Fruit fly (Drosophila melanogaster): ENCODE data around the gene Doc1.
A peak's percentile ranks its signal among the peaks of the same experiment; 100 is the strongest.

Gene Doc1

dm6 chr3L:9057429-9058088 is 16.4 kb downstream of the Doc1 start (continued):
- peak; percentile 86 for TF ChIP-seq Ets21C (GFP tag; optimal IDR thresholded peaks at IDR 0.05)
- TF ChIP-seq CG8632 (GFP tag; optimal IDR thresholded peaks at IDR 0.05): peak; percentile 97
- peak; percentile 98 for TF ChIP-seq ss (GFP tag; optimal IDR thresholded peaks at IDR 0.05)
- peak; percentile 98 for TF ChIP-seq svp (GFP tag)
- peak; percentile 95 for TF ChIP-seq CG6808 (GFP tag; optimal IDR thresholded peaks at IDR 0.05)
- TF ChIP-seq Hr38 (GFP tag; optimal IDR thresholded peaks at IDR 0.05): no peak
- TF ChIP-seq Eip75B (GFP tag; optimal IDR thresholded peaks at IDR 0.05): peak; percentile 97
- peak; percentile 97 for TF ChIP-seq CG6792 (GFP tag; optimal IDR thresholded peaks at IDR 0.05)
- TF ChIP-seq acj6 (GFP tag; optimal IDR thresholded peaks at IDR 0.05): peak; percentile 98
- peak; percentile 97 for TF ChIP-seq spab (GFP tag; optimal IDR thresholded peaks at IDR 0.05)
- peak; percentile 99 for TF ChIP-seq Blimp-1 (GFP tag; optimal IDR thresholded peaks at IDR 0.05)
- peak; percentile 96 for TF ChIP-seq Gug (GFP tag; IDR thresholded peaks at IDR 0.05)
- peak; percentile 99 for TF ChIP-seq CG3032 (tag; optimal IDR thresholded peaks at IDR 0.05)
- peak; percentile 95 for TF ChIP-seq pdm3 (GFP tag; optimal IDR thresholded peaks at IDR 0.05)
- peak; percentile 87 to 96 for TF ChIP-seq salr (GFP tag; optimal IDR thresholded peaks at IDR 0.05)
- peak; percentile 93 for TF ChIP-seq CG6854 (GFP tag; optimal IDR thresholded peaks at IDR 0.05)
- peak; percentile 98 for TF ChIP-seq esn (GFP tag; optimal IDR thresholded peaks at IDR 0.05)
- peak; percentile 99 for TF ChIP-seq CG10631 (GFP tag; optimal IDR thresholded peaks at IDR 0.05)
- peak; percentile 72 for TF ChIP-seq fkh (GFP tag; optimal IDR thresholded peaks at IDR 0.05)
- TF ChIP-seq CG31627 (GFP tag; optimal IDR thresholded peaks at IDR 0.05): peak; percentile 91
- TF ChIP-seq net (GFP tag; optimal IDR thresholded peaks at IDR 0.05): peak; percentile 95
- peak; percentile 94 for TF ChIP-seq dac (GFP tag; optimal IDR thresholded peaks at IDR 0.05)
- TF ChIP-seq CG3919 (GFP tag; optimal IDR thresholded peaks at IDR 0.05): peak; percentile 98
- peak; percentile 95 for TF ChIP-seq Smox (GFP tag; optimal IDR thresholded peaks at IDR 0.05)
- TF ChIP-seq CG8319 (GFP tag; optimal IDR thresholded peaks at IDR 0.05): peak; percentile 94
- TF ChIP-seq achi (GFP tag; optimal IDR thresholded peaks at IDR 0.05): peak; percentile 97
- peak; percentile 98 for TF ChIP-seq Ets96B (tag; optimal IDR thresholded peaks at IDR 0.05)
- TF ChIP-seq Lpt (GFP tag; optimal IDR thresholded peaks at IDR 0.05): peak; percentile 96
- TF ChIP-seq Met (GFP tag; optimal IDR thresholded peaks at IDR 0.05): peak; percentile 96
- TF ChIP-seq CG16779 (tag; optimal IDR thresholded peaks at IDR 0.05): peak; percentile 95
- TF ChIP-seq eg (GFP tag; IDR thresholded peaks at IDR 0.05): peak; percentile 97
- peak; percentile 92 for TF ChIP-seq CG11902 (GFP tag; optimal IDR thresholded peaks at IDR 0.05)
- peak; percentile 95 for TF ChIP-seq CG7368 (GFP tag; optimal IDR thresholded peaks at IDR 0.05)
- TF ChIP-seq CG10669 (GFP tag; optimal IDR thresholded peaks at IDR 0.05): peak; percentile 97

DNA sequence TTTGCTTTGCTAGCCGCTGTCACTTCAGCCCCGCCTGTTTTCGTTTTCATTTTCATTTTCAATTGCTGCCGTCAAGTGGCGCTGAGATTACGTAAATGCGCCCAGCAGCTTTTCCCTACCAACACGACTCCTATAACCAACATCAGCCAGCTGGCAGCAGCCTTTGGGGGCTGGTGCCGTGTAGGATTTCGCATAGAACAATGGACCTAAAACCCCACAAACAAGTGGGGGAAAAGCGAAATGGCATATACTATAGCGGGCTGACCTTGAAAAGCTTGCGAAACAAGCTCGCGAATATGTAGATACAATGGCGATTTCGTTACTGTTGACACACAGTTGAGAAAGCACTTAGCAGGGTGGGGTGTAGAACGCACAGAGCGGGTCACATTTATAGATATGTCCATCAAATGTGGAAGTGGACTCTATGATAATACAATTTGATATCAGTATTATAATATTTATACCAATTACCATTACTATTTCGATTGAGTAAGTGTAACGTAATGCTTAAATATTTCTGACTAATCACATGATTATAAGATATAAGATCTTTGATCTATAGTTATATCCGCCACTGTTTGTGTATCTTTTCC is 18.5 kb downstream of the Doc1 start:
- TF ChIP-seq acj6 (GFP tag; optimal IDR thresholded peaks at IDR 0.05) (peak; percentile 24), CG6792 (GFP tag; optimal IDR thresholded peaks at IDR 0.05) (no peak), CG10669 (GFP tag; optimal IDR thresholded peaks at IDR 0.05) (no peak), CG6808 (GFP tag; optimal IDR thresholded peaks at IDR 0.05) (no peak), CG31627 (GFP tag; optimal IDR thresholded peaks at IDR 0.05) (no peak), eg (GFP tag; IDR thresholded peaks at IDR 0.05) (peak; percentile 10; the same call in 1 of the 3 replicates), Eip93F (GFP tag; optimal IDR thresholded peaks at IDR 0.05) (no peak), Ets21C (GFP tag; optimal IDR thresholded peaks at IDR 0.05) (no peak), esn (GFP tag; optimal IDR thresholded peaks at IDR 0.05) (no peak), CG11762 (GFP tag; optimal IDR thresholded peaks at IDR 0.05; ENCODE audit: insufficient read depth) (no peak), CG8119 (GFP tag; IDR thresholded peaks at IDR 0.05) (peak; percentile 15; the same call in 1 of the 3 replicates), pdm3 (GFP tag; optimal IDR thresholded peaks at IDR 0.05) (no peak), svp (GFP tag) (no peak), CG6276 (GFP tag; optimal IDR thresholded peaks at IDR 0.05) (no peak), dsx (GFP tag; optimal IDR thresholded peaks at IDR 0.05; ENCODE audit: poor library complexity, severe bottlenecking) (peak; percentile 28), dac (GFP tag; optimal IDR thresholded peaks at IDR 0.05) (no peak), Blimp-1 (GFP tag; optimal IDR thresholded peaks at IDR 0.05) (no peak), CG1621 (tag; optimal IDR thresholded peaks at IDR 0.05) (peak; percentile 2), lz (GFP tag; optimal IDR thresholded peaks at IDR 0.05) (no peak), cyc (GFP tag; optimal IDR thresholded peaks at IDR 0.05) (no peak), Sox15 (GFP tag; optimal IDR thresholded peaks at IDR 0.05) (no peak), OdsH (GFP tag; optimal IDR thresholded peaks at IDR 0.05) (peak; percentile 29), Sox102F (GFP tag; optimal IDR thresholded peaks at IDR 0.05) (no peak), CG15336 (GFP tag; IDR thresholded peaks at IDR 0.05) (peak; percentile 32; the same call in 1 of the 2 replicates), Eip78C (GFP tag) (peak; percentile 31), Gug (GFP tag; IDR thresholded peaks at IDR 0.05) (no peak), Smox (GFP tag; optimal IDR thresholded peaks at IDR 0.05) (no peak), topi (GFP tag; optimal IDR thresholded peaks at IDR 0.05) (no peak)

All from whole organism, prepupa.